Fruit fly (Drosophila melanogaster) whole organism, embryonic: ENCODE results near the gene CG42324.

Experiments used
- CG10366 ChIP-seq: fragments of 200-800 bp; sonication (Bioruptor generic); IDR thresholded peaks from 2 replicates; pipeline ENCODE4 v1.3.6; 2022; ENCODE audit warnings: missing biosample characterization, missing genetic modification characterization
- CG1529 ChIP-seq: fragments of 200-800 bp; sonication (Bioruptor generic); optimal IDR thresholded peaks from 3 replicates; lab custom pipeline; 2018; ENCODE audit warnings: missing biosample characterization, missing genetic modification characterization
- CG8924 ChIP-seq: fragments of 200-800 bp; optimal IDR thresholded peaks from 3 replicates; lab custom pipeline; 2019; ENCODE audit warnings: missing biosample characterization, mild to moderate bottlenecking, missing genetic modification characterization, moderate library complexity
- Hr78 ChIP-seq, 2 experiments: fragments of 200-800 bp in 1 of 2; fragments of >200 bp in 1 of 2; sonication (Bioruptor generic) in 1 of 2; optimal IDR thresholded peaks; 2 replicates each; lab custom pipeline; 2017 to 2019; ENCODE audit warnings: missing biosample characterization in 2 of 2, missing genetic modification characterization in 2 of 2, mild to moderate bottlenecking in 1 of 2, moderate library complexity in 1 of 2
- TFAM ChIP-seq: fragments of 200-800 bp; sonication (Bioruptor generic); optimal IDR thresholded peaks from 2 replicates; lab custom pipeline; 2017; ENCODE audit warnings: missing biosample characterization, missing genetic modification characterization, inconsistent platforms
- Usf ChIP-seq: fragments of 200-800 bp; sonication (Bioruptor generic); optimal IDR thresholded peaks from 2 replicates; lab custom pipeline; 2017; ENCODE audit warnings: missing genotype, missing biosample characterization, missing genetic modification characterization
- ewg ChIP-seq: fragments of 200-800 bp; sonication (Bioruptor generic); optimal IDR thresholded peaks from 3 replicates; lab custom pipeline; 2017; ENCODE audit warnings: mild to moderate bottlenecking, missing biosample characterization, missing genetic modification reagents, missing genetic modification characterization
- h ChIP-seq: fragments of >200 bp; optimal IDR thresholded peaks from 2 replicates; lab custom pipeline; 2017
- ind ChIP-seq: fragments of 200-800 bp; sonication (Bioruptor generic); optimal IDR thresholded peaks from 3 replicates; lab custom pipeline; 2016; ENCODE audit warnings: missing biosample characterization, missing genetic modification characterization
- lmd ChIP-seq: fragments of 200-800 bp; sonication (Bioruptor generic); IDR thresholded peaks from 2 replicates; pipeline ENCODE4 v1.3.6; 2022; ENCODE audit warnings: missing biosample characterization, missing genetic modification characterization
- nerfin-1 ChIP-seq: fragments of 200-800 bp; sonication (Bioruptor generic); optimal IDR thresholded peaks from 3 replicates; lab custom pipeline; 2019; ENCODE audit warnings: missing biosample characterization, mild to moderate bottlenecking, missing genetic modification characterization, moderate library complexity
- trh ChIP-seq: fragments of 200-800 bp; sonication (Bioruptor generic); optimal IDR thresholded peaks from 2 replicates; lab custom pipeline; 2016; ENCODE audit warnings: missing biosample characterization, missing genetic modification characterization
- ttk ChIP-seq: fragments of 200-800 bp; sonication (Bioruptor generic); IDR thresholded peaks from 2 replicates; pipeline ENCODE4 v2.1.2; 2022; ENCODE audit warnings: missing biosample characterization, missing genetic modification characterization

DNA sequence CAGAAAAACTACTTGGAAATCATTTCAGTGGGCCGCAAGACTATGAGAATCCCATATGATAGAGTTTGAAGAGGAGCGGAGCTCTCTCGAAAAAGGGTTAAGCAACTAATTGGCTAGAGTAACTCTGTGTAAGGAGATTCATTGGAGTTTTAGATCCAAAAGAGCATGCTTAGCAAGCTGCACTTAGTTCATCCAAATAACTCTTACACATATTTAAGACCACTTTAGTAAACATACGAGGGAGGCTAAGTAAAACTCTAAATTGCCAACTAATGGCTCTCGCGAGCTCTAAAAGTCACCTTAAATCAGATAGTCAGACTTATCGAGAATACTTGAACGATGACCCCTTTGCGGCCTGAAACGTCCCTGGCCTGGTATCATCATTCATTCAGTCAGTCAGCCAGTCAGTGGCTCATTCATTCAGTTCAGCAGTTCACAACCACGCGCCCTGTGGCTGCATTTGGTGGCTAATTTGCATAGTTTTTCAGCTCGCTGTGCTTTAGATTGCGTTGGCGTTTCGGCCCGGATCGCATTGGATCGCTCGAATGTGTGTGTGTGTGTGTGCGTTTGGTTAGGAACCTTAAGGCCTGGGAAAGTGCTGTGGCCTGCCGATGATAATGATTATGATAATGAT is 17.2 kb upstream of the CG42324 start:
- TF ChIP-seq lmd (GFP tag; lab: Robert Waterston, UW) (peak; percentile 71), ewg (GFP tag; lab: Kevin White, UChicago) (no peak), CG8924 (no peak), TFAM (GFP tag; lab: Kevin White, UChicago) (no peak), trh (no peak), h (lab: Kevin White, UChicago) (no peak), CG1529 (GFP tag; lab: Kevin White, UChicago) (no peak), Usf (GFP tag; lab: Kevin White, UChicago) (no peak), ttk (GFP tag; lab: Robert Waterston, UW) (0 out of 2 replicates have a peak, but pooled peaks have one; percentile 25), nerfin-1 (tag; lab: Kevin White, UChicago) (peak; percentile 11), ind (peak; percentile 35), CG10366 (GFP tag; lab: Robert Waterston, UW) (peak; percentile 20; the same call in 1 of the 2 replicates), Hr78 (GFP tag; optimal IDR thresholded peaks at IDR 0.05; lab: Kevin White, UChicago) (no peak)
